Worm (Caenorhabditis elegans): ENCODE measurements around the gene srr-4.

DNA sequence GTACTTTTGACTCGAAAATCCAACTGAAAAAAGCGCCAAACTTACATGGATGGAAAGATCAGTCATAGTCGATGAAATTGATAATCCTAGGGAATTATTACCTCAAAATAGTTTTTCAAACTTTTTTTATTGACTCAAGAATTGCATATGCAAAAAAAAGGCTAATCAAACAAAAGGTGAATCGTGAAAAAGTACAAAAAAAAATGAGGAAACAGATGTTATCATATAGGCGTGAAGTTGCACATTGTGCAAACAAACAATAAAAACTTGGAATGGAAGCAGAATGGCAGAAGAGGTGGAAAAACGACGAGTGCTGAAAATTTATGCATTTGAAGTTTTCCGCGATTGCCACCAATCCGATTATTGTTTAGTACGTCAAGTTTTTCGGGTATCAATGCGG lies 27.1 kb downstream of the srr-4 start, which contains the start of gene exc-14:
- TF ChIP-seq nhr-237 (tag; optimal IDR thresholded peaks at IDR 0.05), result no peak
- no peak for TF ChIP-seq flh-1 (GFP tag; optimal IDR thresholded peaks at IDR 0.05)
